Worm (Caenorhabditis elegans) whole organism, L3 larva: Measurements from ENCODE around the gene dmsr-14.

Source experiments
- ama-1 ChIP-seq: fragments of 150-350 bp; optimal IDR thresholded peaks from 2 replicates; lab custom pipeline; 2018
- jun-1 ChIP-seq: fragments of 150-350 bp; optimal IDR thresholded peaks from 2 replicates; lab custom pipeline; 2014; ENCODE audit warnings: missing biosample characterization, missing genetic modification reagents, missing genetic modification characterization
- nhr-28 ChIP-seq: fragments of 150-350 bp; optimal IDR thresholded peaks from 2 replicates; lab custom pipeline; 2014; ENCODE audit warnings: missing biosample characterization, missing genetic modification characterization
- pqm-1 ChIP-seq: fragments of 150-350 bp; optimal IDR thresholded peaks from 2 replicates; lab custom pipeline; 2017; ENCODE audit warnings: missing biosample characterization, missing genetic modification characterization, inconsistent platforms
- ztf-4 ChIP-seq: fragments of 150-350 bp; optimal IDR thresholded peaks from 2 replicates; lab custom pipeline; 2014; ENCODE audit warnings: missing biosample characterization, missing genetic modification characterization

DNA sequence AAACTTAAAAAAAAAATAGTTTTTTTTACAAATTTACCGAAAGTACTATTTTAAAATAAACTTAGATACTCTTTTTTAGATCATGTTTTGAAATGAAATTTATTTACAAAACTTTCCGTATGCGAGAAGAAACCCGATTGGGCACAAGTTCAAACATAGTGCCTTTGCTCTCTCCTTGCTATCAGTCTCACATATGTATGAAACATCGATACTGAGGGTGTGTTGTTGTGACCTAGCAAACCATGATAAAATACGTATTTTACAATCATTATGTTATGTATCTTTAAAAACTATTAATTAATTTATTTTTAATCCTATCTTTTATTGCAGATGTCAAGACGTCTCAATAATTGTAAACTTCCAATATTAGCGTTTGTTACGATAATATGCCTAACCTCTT, 7.0 kb downstream of the dmsr-14 start:
- TF ChIP-seq pqm-1 = peak; percentile 21
- no peak for TF ChIP-seq ztf-4
- TF ChIP-seq ama-1 (lab: Kevin White, UChicago) = no peak
- TF ChIP-seq jun-1 (tag; lab: Kevin White, UChicago) = no peak
- TF ChIP-seq nhr-28 (tag; lab: Kevin White, UChicago) = no peak
